Fruit fly (Drosophila melanogaster) whole organism, embryonic: ENCODE data around the gene Pfdn2.

Experiments
- CG10209 ChIP-seq: fragments of 200-800 bp; sonication (Bioruptor generic); optimal IDR thresholded peaks from 3 replicates; lab custom pipeline; 2017; ENCODE audit warnings: missing biosample characterization, mild to moderate bottlenecking, missing genetic modification characterization, missing genetic modification reagents
- CG10462 ChIP-seq: fragments of 200-800 bp; sonication (Bioruptor generic); optimal IDR thresholded peaks from 2 replicates; lab custom pipeline; 2016; ENCODE audit warnings: missing biosample characterization, missing genetic modification characterization
- CG11723 ChIP-seq: fragments of 200-800 bp; sonication (Bioruptor generic); optimal IDR thresholded peaks from 2 replicates; lab custom pipeline; 2017; ENCODE audit warnings: missing biosample characterization, mild to moderate bottlenecking, missing genetic modification characterization
- CG12104 ChIP-seq: fragments of 200-800 bp; sonication (Bioruptor generic); optimal IDR thresholded peaks from 3 replicates; lab custom pipeline; 2016; ENCODE audit warnings: missing biosample characterization, missing genetic modification characterization
- CG1529 ChIP-seq: fragments of 200-800 bp; sonication (Bioruptor generic); optimal IDR thresholded peaks from 3 replicates; lab custom pipeline; 2018; ENCODE audit warnings: missing biosample characterization, missing genetic modification characterization
- CG17568 ChIP-seq: fragments of 200-800 bp; sonication (Bioruptor generic); optimal IDR thresholded peaks from 2 replicates; lab custom pipeline; 2018; ENCODE audit warnings: missing biosample characterization, mild to moderate bottlenecking, missing genetic modification characterization, moderate library complexity
- CG17802 ChIP-seq: fragments of 200-800 bp; sonication (Bioruptor generic); optimal IDR thresholded peaks from 2 replicates; lab custom pipeline; 2018; ENCODE audit warnings: missing biosample characterization, mild to moderate bottlenecking, missing genetic modification characterization, moderate library complexity
- CG18764 ChIP-seq: fragments of 200-800 bp; sonication (Bioruptor generic); optimal IDR thresholded peaks from 3 replicates; lab custom pipeline; 2016; ENCODE audit warnings: missing biosample characterization, missing genetic modification characterization
- CG33213 ChIP-seq: fragments of 200-800 bp; sonication (Bioruptor generic); optimal IDR thresholded peaks from 3 replicates; lab custom pipeline; 2016; ENCODE audit warnings: missing biosample characterization, missing genetic modification characterization
- CG33557 ChIP-seq: fragments of 200-800 bp; sonication (Bioruptor generic); optimal IDR thresholded peaks from 2 replicates; lab custom pipeline; 2019; ENCODE audit warnings: missing biosample characterization, mild to moderate bottlenecking, missing genetic modification characterization, moderate library complexity
- CG3407 ChIP-seq: fragments of 200-800 bp; sonication (Bioruptor generic); optimal IDR thresholded peaks from 2 replicates; lab custom pipeline; 2018; ENCODE audit warnings: missing biosample characterization, mild to moderate bottlenecking, missing genetic modification characterization
- CG34422 ChIP-seq: fragments of 200-800 bp; sonication (Bioruptor generic); IDR thresholded peaks from 3 replicates; pipeline ENCODE4 v1.3.6; 2022; ENCODE audit warnings: missing biosample characterization, missing genetic modification characterization
- CG4360 ChIP-seq: fragments of 200-800 bp; sonication (Bioruptor generic); IDR thresholded peaks from 2 replicates; pipeline ENCODE4 v1.3.6; 2022; ENCODE audit warnings: missing biosample characterization, missing genetic modification characterization
- CG4617 ChIP-seq: fragments of 200-800 bp; sonication (Bioruptor generic); optimal IDR thresholded peaks from 3 replicates; lab custom pipeline; 2016; ENCODE audit warnings: missing biosample characterization, missing genetic modification characterization, borderline replicate concordance
- CG4820 ChIP-seq: fragments of 200-800 bp; sonication (Bioruptor generic); optimal IDR thresholded peaks from 3 replicates; lab custom pipeline; 2016; ENCODE audit warnings: missing biosample characterization, missing genetic modification characterization
- CG6683 ChIP-seq: fragments of 200-800 bp; sonication (Bioruptor generic); optimal IDR thresholded peaks from 2 replicates; lab custom pipeline; 2017; ENCODE audit warnings: missing biosample characterization, mild to moderate bottlenecking, missing genetic modification characterization, missing genetic modification reagents
- CG7839 ChIP-seq: fragments of 200-800 bp; sonication (Bioruptor generic); optimal IDR thresholded peaks from 3 replicates; lab custom pipeline; 2018; ENCODE audit warnings: missing biosample characterization, mild to moderate bottlenecking, missing genetic modification characterization, moderate library complexity
- CG8924 ChIP-seq: fragments of 200-800 bp; optimal IDR thresholded peaks from 3 replicates; lab custom pipeline; 2019; ENCODE audit warnings: missing biosample characterization, mild to moderate bottlenecking, missing genetic modification characterization, moderate library complexity
- CTCF ChIP-seq: fragments of 200-800 bp; sonication (Bioruptor generic); optimal IDR thresholded peaks from 2 replicates; lab custom pipeline; 2017; ENCODE audit warnings: missing biosample characterization, mild to moderate bottlenecking, missing genetic modification characterization, moderate library complexity
- D ChIP-seq, 2 experiments: fragments of 200-800 bp in 1 of 2; fragments of >200 bp in 1 of 2; sonication (Bioruptor generic) in 1 of 2; optimal IDR thresholded peaks; 2 replicates in 1 of 2; 3 replicates in 1 of 2; lab custom pipeline; 2017; ENCODE audit warnings: mild to moderate bottlenecking in 1 of 2, missing biosample characterization in 1 of 2, missing genetic modification characterization in 1 of 2, missing genetic modification reagents in 1 of 2
- Doc2 ChIP-seq: fragments of 200-800 bp; sonication (Bioruptor generic); IDR thresholded peaks from 2 replicates; pipeline ENCODE4 v1.3.6; 2022; ENCODE audit warnings: missing biosample characterization, missing genetic modification characterization
- Hmx ChIP-seq: fragments of 200-800 bp; sonication (Bioruptor generic); optimal IDR thresholded peaks from 2 replicates; lab custom pipeline; 2016; ENCODE audit warnings: missing biosample characterization, missing genetic modification characterization
- Jarid2 ChIP-seq: fragments of 200-800 bp; sonication (Bioruptor generic); optimal IDR thresholded peaks from 3 replicates; lab custom pipeline; 2017; ENCODE audit warnings: mild to moderate bottlenecking, missing biosample characterization, missing genetic modification reagents, missing genetic modification characterization
- Oaz ChIP-seq: fragments of 200-800 bp; sonication (Bioruptor generic); IDR thresholded peaks from 2 replicates; pipeline ENCODE4 v1.3.6; 2022; ENCODE audit warnings: missing biosample characterization, missing genetic modification characterization
- Sry-δ ChIP-seq: fragments of 200-800 bp; sonication (Bioruptor generic); optimal IDR thresholded peaks from 2 replicates; lab custom pipeline; 2016; ENCODE audit warnings: missing biosample characterization, missing genetic modification characterization
- Stat92E ChIP-seq, 3 experiments: fragments of >200 bp in 2 of 3; fragments of 200-800 bp in 1 of 3; sonication (Bioruptor generic) in 1 of 3; optimal IDR thresholded peaks; 2 replicates each; lab custom pipeline; 2017 to 2019; ENCODE audit warnings: missing biosample characterization in 3 of 3, missing genetic modification characterization in 3 of 3, mild to moderate bottlenecking in 1 of 3, moderate library complexity in 1 of 3
- TFAM ChIP-seq: fragments of 200-800 bp; sonication (Bioruptor generic); optimal IDR thresholded peaks from 2 replicates; lab custom pipeline; 2017; ENCODE audit warnings: missing biosample characterization, missing genetic modification characterization, inconsistent platforms
- Trl ChIP-seq, 3 experiments: fragments of >200 bp in 2 of 3; fragments of 200-800 bp in 1 of 3; sonication (Bioruptor generic) in 1 of 3; optimal IDR thresholded peaks; 2 replicates in 1 of 3; 3 replicates in 2 of 3; lab custom pipeline; 2016 to 2017; ENCODE audit warnings: missing biosample characterization in 1 of 3, missing genetic modification characterization in 1 of 3
- ato ChIP-seq: fragments of 200-800 bp; sonication (Bioruptor generic); IDR thresholded peaks from 2 replicates; pipeline ENCODE4 v1.3.6; 2022; ENCODE audit warnings: missing biosample characterization, missing genetic modification characterization; ENCODE audit not compliant: partially characterized antibody
- btn ChIP-seq: fragments of 200-800 bp; sonication (Bioruptor generic); optimal IDR thresholded peaks from 2 replicates; lab custom pipeline; 2016; ENCODE audit warnings: missing biosample characterization, missing genetic modification characterization
- cas ChIP-seq: fragments of 200-800 bp; sonication (Bioruptor generic); IDR thresholded peaks from 2 replicates; pipeline ENCODE4 v1.3.6; 2022; ENCODE audit warnings: missing biosample characterization, missing genetic modification characterization
- chif ChIP-seq, 2 experiments: fragments of 200-800 bp; sonication (Bioruptor generic); optimal IDR thresholded peaks; 3 replicates each; lab custom pipeline; 2016; ENCODE audit warnings: missing biosample characterization in 2 of 2, missing genetic modification characterization in 2 of 2
- chm ChIP-seq: fragments of 200-800 bp; sonication (Bioruptor generic); IDR thresholded peaks from 2 replicates; pipeline ENCODE4 v1.3.6; 2022; ENCODE audit warnings: missing biosample characterization, missing genetic modification characterization
- dmrt99B ChIP-seq: fragments of 200-800 bp; sonication (Bioruptor generic); optimal IDR thresholded peaks from 2 replicates; lab custom pipeline; 2018; ENCODE audit warnings: missing biosample characterization, mild to moderate bottlenecking, missing genetic modification characterization, moderate library complexity
- ems ChIP-seq: fragments of 200-800 bp; sonication (Bioruptor generic); optimal IDR thresholded peaks from 3 replicates; lab custom pipeline; 2016; ENCODE audit warnings: missing biosample characterization, missing genetic modification characterization
- exex ChIP-seq: fragments of 200-800 bp; sonication (Bioruptor generic); optimal IDR thresholded peaks from 4 replicates; lab custom pipeline; 2018; ENCODE audit warnings: missing biosample characterization, mild to moderate bottlenecking, missing genetic modification characterization, moderate library complexity
- ind ChIP-seq: fragments of 200-800 bp; sonication (Bioruptor generic); optimal IDR thresholded peaks from 3 replicates; lab custom pipeline; 2016; ENCODE audit warnings: missing biosample characterization, missing genetic modification characterization
- inv ChIP-seq: fragments of 200-800 bp; sonication (Bioruptor generic); IDR thresholded peaks from 2 replicates; pipeline ENCODE4 v1.3.6; 2022; ENCODE audit warnings: missing biosample characterization, missing genetic modification characterization; ENCODE audit not compliant: partially characterized antibody
- jumu ChIP-seq: fragments of 200-800 bp; sonication (Bioruptor generic); optimal IDR thresholded peaks from 3 replicates; lab custom pipeline; 2016; ENCODE audit warnings: missing biosample characterization, missing genetic modification characterization
- luna ChIP-seq: fragments of 200-800 bp; sonication (Bioruptor generic); optimal IDR thresholded peaks from 2 replicates; lab custom pipeline; 2016; ENCODE audit warnings: missing biosample characterization, missing genetic modification characterization
- mam ChIP-seq: fragments of 200-800 bp; sonication (Bioruptor generic); optimal IDR thresholded peaks from 3 replicates; lab custom pipeline; 2016; ENCODE audit warnings: missing biosample characterization, missing genetic modification characterization
- mirr ChIP-seq: fragments of 200-800 bp; sonication (Bioruptor generic); optimal IDR thresholded peaks from 3 replicates; lab custom pipeline; 2018; ENCODE audit warnings: missing biosample characterization, mild to moderate bottlenecking, missing genetic modification characterization
- pb ChIP-seq: fragments of 200-800 bp; sonication (Bioruptor generic); optimal IDR thresholded peaks from 3 replicates; lab custom pipeline; 2016; ENCODE audit warnings: missing biosample characterization, missing genetic modification characterization
- pum ChIP-seq: fragments of 200-800 bp; sonication (Bioruptor generic); optimal IDR thresholded peaks from 2 replicates; lab custom pipeline; 2016; ENCODE audit warnings: missing biosample characterization, missing genetic modification characterization
- shn ChIP-seq: fragments of 200-800 bp; sonication (Bioruptor generic); optimal IDR thresholded peaks from 3 replicates; lab custom pipeline; 2016; ENCODE audit warnings: missing biosample characterization, missing genetic modification characterization
- so ChIP-seq: fragments of 200-800 bp; sonication (Bioruptor generic); IDR thresholded peaks from 3 replicates; pipeline ENCODE4 v1.3.6; 2022; ENCODE audit warnings: missing biosample characterization, missing genetic modification characterization
- unc-4 ChIP-seq: fragments of 200-800 bp; sonication (Bioruptor generic); IDR thresholded peaks from 2 replicates; pipeline ENCODE4 v1.3.6; 2022; ENCODE audit warnings: missing biosample characterization, missing genetic modification characterization; ENCODE audit not compliant: partially characterized antibody
- zen2 ChIP-seq: fragments of 200-800 bp; sonication (Bioruptor generic); IDR thresholded peaks from 3 replicates; pipeline ENCODE4 v1.3.6; 2022; ENCODE audit warnings: missing biosample characterization, missing genetic modification characterization; ENCODE audit not compliant: partially characterized antibody

The Pfdn2 gene

dm6 chr3L:11118627-11119395 lies 44.6 kb upstream of the Pfdn2 start:
- TF ChIP-seq CG17802 (tag; lab: Kevin White, UChicago) (no peak), chm (GFP tag; lab: Robert Waterston, UW) (no peak; the same call in none of the 2 replicates), jumu (GFP tag; lab: Kevin White, UChicago) (peak; percentile 39), CG11723 (peak; percentile 69), CG8924 (tag; lab: Kevin White, UChicago) (peak; percentile 86), Trl (optimal IDR thresholded peaks at IDR 0.05; lab: Kevin White, UChicago) (peak; percentile 77 to 78), Trl (GFP tag; optimal IDR thresholded peaks at IDR 0.05; lab: Kevin White, UChicago) (peak; percentile 59), CG1529 (GFP tag; lab: Kevin White, UChicago) (peak; percentile 72), ind (GFP tag; lab: Kevin White, UChicago) (no peak), CG18764 (GFP tag; lab: Kevin White, UChicago) (peak; percentile 40), CG4820 (GFP tag; lab: Kevin White, UChicago) (no peak), mirr (peak; percentile 96), CG33213 (GFP tag; lab: Kevin White, UChicago) (peak; percentile 70), CG12104 (GFP tag; lab: Kevin White, UChicago) (peak; percentile 47), mam (GFP tag; lab: Kevin White, UChicago) (peak; percentile 7), chif (GFP tag; optimal IDR thresholded peaks at IDR 0.05; lab: Kevin White, UChicago) (peak; percentile 23 to 65), Jarid2 (GFP tag; lab: Kevin White, UChicago) (no peak), TFAM (GFP tag; lab: Kevin White, UChicago) (no peak), Stat92E (GFP tag; optimal IDR thresholded peaks at IDR 0.05; lab: Kevin White, UChicago) (peak in 1 of 3 experiments; percentile 15), CG4360 (GFP tag; lab: Robert Waterston, UW) (peak; percentile 96), shn (GFP tag; lab: Kevin White, UChicago) (peak; percentile 58), pb (GFP tag; lab: Kevin White, UChicago) (no peak), CG10209 (GFP tag; lab: Kevin White, UChicago) (peak; percentile 81), Oaz (GFP tag; lab: Robert Waterston, UW) (no peak), pum (peak; percentile 40), dmrt99B (tag; lab: Kevin White, UChicago) (peak; percentile 56), CG34422 (peak; percentile 80; the same call in 1 of the 3 replicates), zen2 (GFP tag; lab: Robert Waterston, UW) (no peak), cas (no peak), CG33557 (GFP tag; lab: Kevin White, UChicago) (peak; percentile 85), ato (GFP tag; lab: Robert Waterston, UW) (no peak), btn (peak; percentile 25), luna (GFP tag; lab: Kevin White, UChicago) (no peak), CG17568 (GFP tag; lab: Kevin White, UChicago) (peak; percentile 90), ems (peak; percentile 15), CG3407 (GFP tag; lab: Kevin White, UChicago) (peak; percentile 87), CG7839 (peak; percentile 32), Hmx (GFP tag; lab: Kevin White, UChicago) (no peak), CG10462 (GFP tag; lab: Kevin White, UChicago) (no peak), Sry-δ (GFP tag; lab: Kevin White, UChicago) (no peak), CTCF (GFP tag; lab: Kevin White, UChicago) (peak; percentile 6), CG6683 (GFP tag; lab: Kevin White, UChicago) (peak; percentile 77), unc-4 (GFP tag; lab: Robert Waterston, UW) (0 out of 2 replicates have a peak, but pooled peaks have one; percentile 45), Doc2 (GFP tag; lab: Robert Waterston, UW) (no peak), D (optimal IDR thresholded peaks at IDR 0.05; lab: Kevin White, UChicago) (no peak), D (GFP tag; optimal IDR thresholded peaks at IDR 0.05; lab: Kevin White, UChicago) (peak; percentile 61), so (GFP tag; lab: Robert Waterston, UW) (peak; percentile 91; the same call in 2 of the 3 replicates), CG4617 (peak; percentile 12), exex (peak; percentile 68), inv (no peak)
